Worm (Caenorhabditis elegans): Measurements from ENCODE around the gene F49F1.15.

Gene F49F1.15

DNA sequence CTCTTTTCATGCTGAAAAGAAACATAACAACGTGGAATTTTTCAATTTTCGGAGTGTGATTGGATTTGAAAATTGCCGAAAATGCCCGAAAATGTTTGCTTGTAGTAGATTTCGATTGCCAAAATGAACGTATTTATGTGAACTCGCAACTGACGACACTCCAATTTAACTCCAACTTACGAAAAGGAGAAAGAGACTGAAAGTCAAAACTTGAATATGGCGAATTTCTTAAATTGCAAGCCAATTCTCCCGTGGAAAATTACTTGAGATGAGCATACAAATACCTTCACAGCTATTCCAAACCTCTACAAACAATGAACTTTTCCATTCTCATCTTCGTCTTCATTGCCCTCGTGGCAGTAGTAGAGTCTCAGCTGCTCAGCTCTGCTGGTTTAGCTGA lies 31.8 kb downstream of the F49F1.15 start:
- no peak for TF ChIP-seq ztf-29 (GFP tag; IDR thresholded peaks at IDR 0.05)
- no peak for TF ChIP-seq cog-1 (tag; optimal IDR thresholded peaks at IDR 0.05)
- TF ChIP-seq med-1 (GFP tag; optimal IDR thresholded peaks at IDR 0.05; ENCODE audit: insufficient read depth), result no peak
- TF ChIP-seq tab-1 (GFP tag; IDR thresholded peaks at IDR 0.05), result no peak
- no peak for TF ChIP-seq klf-2 (GFP tag; conservative IDR thresholded peaks at IDR 0.05)
- TF ChIP-seq flt-1 (GFP tag; IDR thresholded peaks at IDR 0.05), result no peak
- no peak for TF ChIP-seq T22C8.4 (GFP tag; IDR thresholded peaks at IDR 0.05)
- no peak for TF ChIP-seq ztf-23 (GFP tag; IDR thresholded peaks at IDR 0.05)
- no peak for TF ChIP-seq ref-1 (GFP tag; conservative IDR thresholded peaks at IDR 0.05)

DNA sequence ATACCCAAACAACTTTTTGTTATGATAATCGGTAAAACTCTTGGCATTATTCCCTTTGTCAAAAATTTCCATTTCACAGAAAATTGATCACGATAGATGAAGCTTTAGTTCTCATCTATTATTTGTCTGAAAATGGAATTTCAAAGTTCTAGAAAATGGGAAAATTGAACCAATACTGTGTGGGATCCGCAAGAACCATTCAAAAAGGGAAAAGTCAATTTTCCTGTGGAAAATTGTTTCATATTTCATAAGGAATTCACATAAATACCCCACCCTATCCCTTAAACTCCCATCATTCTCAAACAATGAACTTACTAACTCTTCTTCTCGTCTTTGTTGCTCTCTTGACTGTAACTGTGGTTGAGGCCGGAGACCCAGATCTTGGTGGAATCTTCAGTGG lies 33.6 kb downstream of the F49F1.15 start, which contains the start of the genes C35B1.9 and C35B1.3:
Gene C35B1.9 (minus strand): TSS at position 101 of the 400 bp plus-strand sequence.
Gene C35B1.3 (plus strand): TSS at position 306 of the 400 bp plus-strand sequence.
- TF ChIP-seq klf-2 (GFP tag; conservative IDR thresholded peaks at IDR 0.05) (no peak), cog-1 (tag; optimal IDR thresholded peaks at IDR 0.05) (no peak), ref-1 (GFP tag; conservative IDR thresholded peaks at IDR 0.05) (no peak), flt-1 (GFP tag; IDR thresholded peaks at IDR 0.05) (no peak), T22C8.4 (GFP tag; IDR thresholded peaks at IDR 0.05) (no peak), med-1 (GFP tag; optimal IDR thresholded peaks at IDR 0.05; ENCODE audit: insufficient read depth) (no peak), ztf-29 (GFP tag; IDR thresholded peaks at IDR 0.05) (no peak), ztf-23 (GFP tag; IDR thresholded peaks at IDR 0.05) (no peak), tab-1 (GFP tag; IDR thresholded peaks at IDR 0.05) (no peak)

DNA sequence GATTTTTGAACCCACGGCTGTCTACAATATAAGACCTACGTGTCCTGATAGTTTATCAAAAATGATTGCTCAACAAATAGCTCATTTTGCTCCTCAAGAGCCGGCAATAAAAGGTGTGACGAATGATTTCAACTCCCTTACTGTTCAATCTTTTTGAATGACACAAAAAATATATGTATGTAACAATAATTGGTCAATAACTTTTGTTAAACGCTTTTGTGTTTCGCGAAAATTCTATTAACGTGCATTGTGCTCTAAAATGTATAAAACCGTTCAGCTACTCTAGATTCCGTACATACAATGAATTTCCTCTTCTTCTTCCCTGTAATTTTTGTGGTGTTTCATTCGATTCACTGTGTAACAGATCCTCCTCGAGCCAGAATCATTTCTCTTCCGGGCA lies 34.9 kb downstream of the F49F1.15 start, which contains the start of gene C35B1.4:
Gene C35B1.4 (plus strand): TSS at position 301 of the 400 bp plus-strand sequence.
- TF ChIP-seq T22C8.4 (GFP tag; IDR thresholded peaks at IDR 0.05) (no peak), ztf-23 (GFP tag; IDR thresholded peaks at IDR 0.05) (no peak), med-1 (GFP tag; optimal IDR thresholded peaks at IDR 0.05; ENCODE audit: insufficient read depth) (no peak), ref-1 (GFP tag; conservative IDR thresholded peaks at IDR 0.05) (no peak), ztf-29 (GFP tag; IDR thresholded peaks at IDR 0.05) (no peak), cog-1 (tag; optimal IDR thresholded peaks at IDR 0.05) (no peak), klf-2 (GFP tag; conservative IDR thresholded peaks at IDR 0.05) (no peak), tab-1 (GFP tag; IDR thresholded peaks at IDR 0.05) (no peak), flt-1 (GFP tag; IDR thresholded peaks at IDR 0.05) (no peak)

- no peak for TF ChIP-seq flt-1 (GFP tag; IDR thresholded peaks at IDR 0.05)
- TF ChIP-seq klf-2 (GFP tag; conservative IDR thresholded peaks at IDR 0.05), result no peak
- TF ChIP-seq ztf-23 (GFP tag; IDR thresholded peaks at IDR 0.05), result no peak
Observed at ce11 chrIV:4078901-4079300, 35.5 kb downstream of the F49F1.15 start, which contains the start of gene C35B1.8. C35B1.8 (minus strand) TSS chrIV:4079001.

- TF ChIP-seq med-1 (GFP tag; optimal IDR thresholded peaks at IDR 0.05; ENCODE audit: insufficient read depth) (no peak), flt-1 (GFP tag; IDR thresholded peaks at IDR 0.05) (0 out of 2 replicates have a peak, but pooled peaks have one; percentile 26), tab-1 (GFP tag; IDR thresholded peaks at IDR 0.05) (0 out of 2 replicates have a peak, but pooled peaks have one; percentile 38)
Observed at ce11 chrIV:4076690-4077295, 37.6 kb downstream of the F49F1.15 start.

ce11 chrIV:4074610-4075009 lies 39.8 kb downstream of the F49F1.15 start, which contains the start of gene W03D2.9:
W03D2.9 (minus strand) TSS chrIV:4074710.
- TF ChIP-seq klf-2 (GFP tag; conservative IDR thresholded peaks at IDR 0.05) (no peak), ztf-23 (GFP tag; IDR thresholded peaks at IDR 0.05) (no peak), T22C8.4 (GFP tag; IDR thresholded peaks at IDR 0.05) (no peak), med-1 (GFP tag; optimal IDR thresholded peaks at IDR 0.05; ENCODE audit: insufficient read depth) (no peak), ztf-29 (GFP tag; IDR thresholded peaks at IDR 0.05) (no peak), flt-1 (GFP tag; IDR thresholded peaks at IDR 0.05) (no peak), ref-1 (GFP tag; conservative IDR thresholded peaks at IDR 0.05) (no peak), tab-1 (GFP tag; IDR thresholded peaks at IDR 0.05) (no peak), cog-1 (tag; optimal IDR thresholded peaks at IDR 0.05) (no peak)

DNA sequence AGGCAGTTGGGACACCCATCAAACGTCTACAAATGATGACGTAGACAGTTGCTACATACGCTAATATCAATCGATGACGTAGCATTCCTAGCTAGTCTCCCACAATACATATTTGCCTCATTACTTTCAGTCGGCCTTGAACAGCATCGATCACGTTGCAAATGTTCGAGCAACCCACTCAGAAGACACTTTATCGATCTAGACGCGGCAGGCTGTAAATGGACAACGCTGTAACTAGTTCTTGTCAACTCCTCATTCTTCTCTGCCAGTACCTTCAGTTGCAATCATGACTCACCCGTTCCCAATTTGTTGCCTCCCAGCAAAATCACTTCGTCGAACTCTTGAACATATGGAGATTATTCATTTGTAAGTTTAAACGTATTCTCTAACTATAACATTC lies 42.4 kb downstream of the F49F1.15 start, which contains the start of gene pqn-75:
Gene pqn-75 (plus strand): TSS at position 301 of the 400 bp plus-strand sequence.
- no peak for TF ChIP-seq ztf-23 (GFP tag; IDR thresholded peaks at IDR 0.05)
- no peak for TF ChIP-seq flt-1 (GFP tag; IDR thresholded peaks at IDR 0.05)
- no peak for TF ChIP-seq ref-1 (GFP tag; conservative IDR thresholded peaks at IDR 0.05)
- TF ChIP-seq cog-1 (tag; optimal IDR thresholded peaks at IDR 0.05), result no peak
- no peak for TF ChIP-seq T22C8.4 (GFP tag; IDR thresholded peaks at IDR 0.05)
- no peak for TF ChIP-seq ztf-29 (GFP tag; IDR thresholded peaks at IDR 0.05)
- TF ChIP-seq med-1 (GFP tag; optimal IDR thresholded peaks at IDR 0.05; ENCODE audit: insufficient read depth), result no peak
- TF ChIP-seq klf-2 (GFP tag; conservative IDR thresholded peaks at IDR 0.05), result no peak
- no peak for TF ChIP-seq tab-1 (GFP tag; IDR thresholded peaks at IDR 0.05)

- TF ChIP-seq T22C8.4 (GFP tag; IDR thresholded peaks at IDR 0.05), result no peak
- 0 out of 2 replicates have a peak, but pooled peaks have one; percentile 37 for TF ChIP-seq ztf-23 (GFP tag; IDR thresholded peaks at IDR 0.05)
Observed at ce11 chrIV:4070810-4071209, 43.6 kb downstream of the F49F1.15 start.

- TF ChIP-seq tab-1 (GFP tag; IDR thresholded peaks at IDR 0.05) (no peak), cog-1 (tag; optimal IDR thresholded peaks at IDR 0.05) (no peak), med-1 (GFP tag; optimal IDR thresholded peaks at IDR 0.05; ENCODE audit: insufficient read depth) (no peak), ztf-23 (GFP tag; IDR thresholded peaks at IDR 0.05) (no peak), flt-1 (GFP tag; IDR thresholded peaks at IDR 0.05) (no peak)
Observed at ce11 chrIV:4068480-4068879, 45.9 kb downstream of the F49F1.15 start, which contains the start of gene fbxb-55. fbxb-55 (plus strand) TSS chrIV:4068780.

DNA sequence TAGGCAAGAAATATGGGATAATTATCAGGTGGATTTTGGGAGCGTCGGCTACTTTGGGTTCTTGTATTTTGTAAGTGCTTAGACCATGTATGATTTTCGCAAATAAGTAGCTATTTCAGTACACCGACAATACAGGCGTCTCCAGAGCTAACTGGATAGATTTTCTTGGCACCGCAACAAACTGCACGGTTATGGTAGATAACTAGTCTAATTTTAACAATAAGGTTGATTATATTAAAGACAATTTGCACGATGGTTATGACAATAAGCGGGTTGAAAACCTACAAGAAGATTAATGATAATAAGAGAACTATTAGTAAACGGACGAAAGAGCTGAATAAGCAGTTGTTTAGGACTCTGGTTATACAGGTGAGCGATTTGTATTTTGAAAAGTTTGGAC lies 47.1 kb downstream of the F49F1.15 start:
- TF ChIP-seq flt-1 (GFP tag; IDR thresholded peaks at IDR 0.05) (no peak), ref-1 (GFP tag; conservative IDR thresholded peaks at IDR 0.05) (no peak), T22C8.4 (GFP tag; IDR thresholded peaks at IDR 0.05) (no peak), klf-2 (GFP tag; conservative IDR thresholded peaks at IDR 0.05) (no peak)

Data from whole organism, midembryonic.